Worm (Caenorhabditis elegans): Measurements from ENCODE around the gene T22F3.2.

DNA sequence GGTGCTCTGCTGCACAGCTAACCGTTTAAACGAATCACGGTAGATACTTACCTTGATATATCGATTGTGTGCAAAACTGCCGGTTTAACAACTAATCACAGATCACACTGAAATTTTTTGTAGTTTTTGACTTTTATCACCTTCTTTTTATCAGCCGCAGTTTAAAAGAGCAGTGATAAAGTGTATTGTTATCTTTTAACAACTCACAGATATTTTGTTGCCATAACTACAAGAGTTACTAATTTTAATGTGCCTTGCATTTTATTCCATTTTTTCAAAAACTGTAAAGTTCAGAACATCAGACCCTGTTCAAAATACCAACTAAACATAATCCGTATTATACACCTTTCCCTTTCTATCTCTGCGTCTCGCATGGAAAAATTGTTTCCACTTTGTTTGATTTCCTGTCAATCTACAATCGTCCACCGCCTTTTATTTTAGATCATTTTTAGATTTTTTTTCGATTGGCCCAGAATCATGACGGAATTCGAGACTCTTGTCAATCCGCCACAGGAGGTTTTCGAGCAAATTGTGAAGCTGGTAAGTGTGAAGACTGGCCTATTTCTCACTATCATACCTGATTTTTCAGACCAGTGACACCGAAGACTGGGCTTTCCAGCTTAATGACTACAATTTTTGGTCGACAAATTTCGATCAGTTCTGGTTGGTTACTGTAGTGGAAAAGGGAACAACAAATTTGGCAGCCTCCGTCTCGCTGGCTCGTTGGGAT lies 33.5 kb upstream of the T22F3.2 start, which contains the start of gene T24A6.20:
- no peak for TF ChIP-seq hmg-4 (GFP tag; optimal IDR thresholded peaks at IDR 0.05)
- TF ChIP-seq tbx-37 (GFP tag; conservative IDR thresholded peaks at IDR 0.05) = no peak
- TF ChIP-seq hnd-1 (tag; optimal IDR thresholded peaks at IDR 0.05) = no peak
- no peak for TF ChIP-seq tra-4 (tag; optimal IDR thresholded peaks at IDR 0.05)
- TF ChIP-seq sea-1 (GFP tag; conservative IDR thresholded peaks at IDR 0.05) = no peak
- TF ChIP-seq ama-1 (optimal IDR thresholded peaks at IDR 0.05) = no peak
- TF ChIP-seq aly-1 (tag; optimal IDR thresholded peaks at IDR 0.05) = no peak
- no peak for TF ChIP-seq ceh-36 (tag; optimal IDR thresholded peaks at IDR 0.05)
- no peak for TF ChIP-seq ets-7 (tag; optimal IDR thresholded peaks at IDR 0.05)
